Worm (Caenorhabditis elegans) whole organism, L2 larva: ENCODE results near the gene C38D9.2.

Source experiments
- alr-1 ChIP-seq: fragments of 150-350 bp; optimal IDR thresholded peaks from 2 replicates; lab custom pipeline; 2014; ENCODE audit warnings: missing biosample characterization, missing genetic modification characterization
- ama-1 ChIP-seq: fragments of 150-350 bp; optimal IDR thresholded peaks from 2 replicates; lab custom pipeline; 2018; ENCODE audit warnings: inconsistent platforms
- blmp-1 ChIP-seq: sonication (generic microtip); optimal IDR thresholded peaks from 2 replicates; lab custom pipeline; 2017; ENCODE audit warnings: missing genetic modification characterization, mild to moderate bottlenecking, missing compliant biosample characterization, antibody characterized with exemption, moderate library complexity; ENCODE audit not compliant: insufficient read depth
- egl-27 ChIP-seq: sonication (generic microtip); optimal IDR thresholded peaks from 3 replicates; lab custom pipeline; 2017; ENCODE audit warnings: missing biosample characterization, missing genetic modification reagents, missing genetic modification characterization
- gmeb-1 ChIP-seq: fragments of 150-350 bp; optimal IDR thresholded peaks from 2 replicates; lab custom pipeline; 2014; ENCODE audit warnings: missing biosample characterization, missing genetic modification characterization
- lin-11 ChIP-seq: fragments of 150-350 bp; sonication (generic microtip); optimal IDR thresholded peaks from 2 replicates; lab custom pipeline; 2014; ENCODE audit warnings: missing biosample characterization, missing genetic modification characterization, inconsistent platforms, mixed read lengths
- nhr-10 ChIP-seq: sonication (generic microtip); optimal IDR thresholded peaks from 2 replicates; lab custom pipeline; 2017; ENCODE audit warnings: missing biosample characterization, missing genetic modification characterization
- nhr-11 ChIP-seq: fragments of 150-350 bp; optimal IDR thresholded peaks from 2 replicates; lab custom pipeline; 2014; ENCODE audit warnings: missing biosample characterization, missing genetic modification characterization
- nhr-129 ChIP-seq: fragments of 150-350 bp; optimal IDR thresholded peaks from 2 replicates; lab custom pipeline; 2014; ENCODE audit warnings: missing biosample characterization, missing genetic modification characterization
- zag-1 ChIP-seq: fragments of 150-350 bp; optimal IDR thresholded peaks from 2 replicates; lab custom pipeline; 2014; ENCODE audit warnings: missing biosample characterization, missing genetic modification characterization
- ztf-1 ChIP-seq: fragments of 200-800 bp; sonication (Bioruptor generic); conservative IDR thresholded peaks from 2 replicates; pipeline ENCODE4 v1.3.6; 2022; ENCODE audit warnings: missing genetic modification characterization, missing compliant biosample characterization
- ztf-11 ChIP-seq: sonication (generic microtip); optimal IDR thresholded peaks from 2 replicates; lab custom pipeline; 2017; ENCODE audit warnings: missing biosample characterization, missing genetic modification characterization
- ztf-4 ChIP-seq: fragments of 150-350 bp; optimal IDR thresholded peaks from 2 replicates; lab custom pipeline; 2014; ENCODE audit warnings: missing biosample characterization, missing genetic modification characterization

DNA sequence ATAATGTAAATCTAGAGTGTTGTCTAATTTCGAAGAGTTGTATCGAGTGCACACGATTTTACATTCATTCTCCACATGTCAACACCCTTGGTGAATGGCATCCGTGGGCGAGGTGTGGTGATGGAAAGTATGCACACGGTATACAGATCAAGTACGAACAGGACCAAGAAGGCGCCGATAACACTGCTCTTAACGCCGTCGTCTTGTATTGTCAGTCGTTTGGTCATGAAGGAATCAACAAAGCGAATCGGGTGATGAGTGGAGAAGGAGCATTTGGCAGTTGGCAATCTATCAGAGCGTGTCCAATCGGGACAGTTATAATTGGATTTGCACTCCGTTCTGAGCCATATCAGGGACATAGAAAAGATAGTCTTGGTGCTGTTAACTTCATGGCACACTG lies 33.8 kb upstream of the C38D9.2 start:
- TF ChIP-seq gmeb-1 (no peak), egl-27 (tag; lab: Kevin White, UChicago) (no peak), zag-1 (tag; lab: Kevin White, UChicago) (no peak), ztf-4 (tag; lab: Kevin White, UChicago) (no peak), ztf-1 (GFP tag; lab: Robert Waterston, UW) (no peak), ztf-11 (tag; lab: Kevin White, UChicago) (no peak), nhr-10 (no peak), blmp-1 (tag; lab: Kevin White, UChicago) (no peak), nhr-129 (tag; lab: Kevin White, UChicago) (no peak), nhr-11 (no peak), ama-1 (lab: Kevin White, UChicago) (no peak), lin-11 (tag; lab: Kevin White, UChicago) (no peak), alr-1 (tag; lab: Kevin White, UChicago) (no peak)
